Worm (Caenorhabditis elegans) whole organism, L1 larva: Measurements from ENCODE around the gene K03H1.7.

Experiments used
- mab-9 ChIP-seq: fragments of 200-800 bp; sonication (Bioruptor generic); IDR thresholded peaks from 2 replicates; pipeline ENCODE4 v1.3.6; 2022; ENCODE audit warnings: missing genetic modification reagents, missing genetic modification characterization, missing compliant biosample characterization
- mef-2 ChIP-seq: fragments of 150-350 bp; optimal IDR thresholded peaks from 2 replicates; lab custom pipeline; 2014; ENCODE audit warnings: missing biosample characterization, missing genetic modification characterization
- nhr-76 ChIP-seq: sonication (generic microtip); optimal IDR thresholded peaks from 2 replicates; lab custom pipeline; 2017; ENCODE audit warnings: missing biosample characterization, missing genetic modification characterization
- swsn-7 ChIP-seq: sonication (generic microtip); optimal IDR thresholded peaks from 2 replicates; lab custom pipeline; 2016; ENCODE audit warnings: missing genetic modification characterization, missing compliant biosample characterization

- TF ChIP-seq mab-9 (GFP tag; lab: Robert Waterston, UW): no peak
- no peak for TF ChIP-seq mef-2 (tag; lab: Kevin White, UChicago)
- TF ChIP-seq swsn-7 (tag; lab: Kevin White, UChicago): no peak
- no peak for TF ChIP-seq nhr-76 (tag; lab: Kevin White, UChicago)
These were observed 4.7 kb downstream of the K03H1.7 start, which contains the start of gene K03H1.11 for ce11 chrIII:9951864-9952263.
